Fruit fly (Drosophila melanogaster): Measurements from ENCODE around the gene CG4950.

DNA sequence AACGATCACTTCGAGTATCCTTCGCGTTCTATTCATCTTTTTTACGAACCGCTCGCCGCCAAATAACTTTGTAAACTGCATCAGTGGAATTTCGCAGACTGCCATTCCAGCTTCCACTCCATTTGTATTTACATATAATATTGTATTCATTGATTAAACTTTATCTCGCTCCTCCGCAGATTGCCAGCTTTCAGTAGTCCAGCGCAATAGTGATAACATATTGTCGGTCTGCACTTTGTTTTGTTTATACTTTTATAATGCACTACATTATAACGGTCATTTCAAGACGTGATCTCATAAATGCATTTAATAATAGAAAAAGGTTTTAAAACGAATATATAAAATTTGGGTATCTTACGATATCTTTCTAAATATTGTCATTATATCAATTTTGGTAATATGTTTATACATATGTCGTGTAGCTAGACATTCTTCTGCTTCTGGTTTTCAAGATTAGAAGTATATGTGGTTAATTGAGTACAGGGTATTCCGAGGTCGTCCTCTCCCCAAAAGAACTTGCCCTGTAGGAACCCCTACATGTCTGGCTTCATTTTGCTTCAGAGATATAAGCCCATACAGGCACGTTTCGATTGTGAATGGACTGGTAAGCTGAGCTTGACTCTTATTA, at the start of gene CG4950:
- TF ChIP-seq psq (optimal IDR thresholded peaks at IDR 0.05), result no peak
- TF ChIP-seq pan (optimal IDR thresholded peaks at IDR 0.05), result no peak
- no peak for TF ChIP-seq CG8478 (optimal IDR thresholded peaks at IDR 0.05)
- no peak for TF ChIP-seq Dll (optimal IDR thresholded peaks at IDR 0.05)
- no peak for TF ChIP-seq EcR (GFP tag; optimal IDR thresholded peaks at IDR 0.05)
- TF ChIP-seq usp (GFP tag; optimal IDR thresholded peaks at IDR 0.05), result no peak

All from whole organism.